Worm (Caenorhabditis elegans) whole organism, mixed stage, embryonic: ENCODE data around the gene taf-10.

Experiments
- M03D4.4 ChIP-seq: sonication (generic microtip); optimal IDR thresholded peaks from 2 replicates; lab custom pipeline; 2017; ENCODE audit warnings: mild to moderate bottlenecking, missing genetic modification characterization, missing compliant biosample characterization
- ceh-39 ChIP-seq: fragments of 150-350 bp; optimal IDR thresholded peaks from 2 replicates; lab custom pipeline; 2014; ENCODE audit warnings: missing biosample characterization, missing genetic modification characterization
- ceh-83 ChIP-seq: fragments of 200-800 bp; sonication (Bioruptor generic); optimal IDR thresholded peaks from 2 replicates; lab custom pipeline; 2018; ENCODE audit warnings: mild to moderate bottlenecking, missing genetic modification characterization, missing compliant biosample characterization
- ces-1 ChIP-seq: fragments of 150-350 bp; optimal IDR thresholded peaks from 2 replicates; lab custom pipeline; 2014; ENCODE audit warnings: missing biosample characterization, missing genetic modification reagents, missing genetic modification characterization
- cnd-1 ChIP-seq: fragments of 200-800 bp; sonication (Bioruptor generic); optimal IDR thresholded peaks from 2 replicates; lab custom pipeline; 2018; ENCODE audit warnings: mild to moderate bottlenecking, missing genetic modification characterization, missing compliant biosample characterization
- elt-1 ChIP-seq: sonication (generic microtip); optimal IDR thresholded peaks from 2 replicates; lab custom pipeline; 2017; ENCODE audit warnings: missing genetic modification characterization, mild to moderate bottlenecking, missing compliant biosample characterization, antibody characterized with exemption, moderate library complexity, borderline replicate concordance; ENCODE audit not compliant: insufficient read depth
- elt-3 ChIP-seq: fragments of 150-350 bp; optimal IDR thresholded peaks from 2 replicates; lab custom pipeline; 2014; ENCODE audit warnings: missing biosample characterization, missing genetic modification characterization
- flh-1 ChIP-seq: fragments of 200-800 bp; sonication (Bioruptor generic); optimal IDR thresholded peaks from 2 replicates; lab custom pipeline; 2018; ENCODE audit warnings: mild to moderate bottlenecking, missing genetic modification characterization, moderate library complexity, missing compliant biosample characterization
- ham-2 ChIP-seq: fragments of 200-800 bp; sonication (Bioruptor generic); optimal IDR thresholded peaks from 2 replicates; lab custom pipeline; 2018; ENCODE audit warnings: mild to moderate bottlenecking, missing genetic modification characterization, missing compliant biosample characterization
- hlh-1 ChIP-seq: fragments of 150-350 bp; optimal IDR thresholded peaks from 2 replicates; lab custom pipeline; 2014; ENCODE audit warnings: missing biosample characterization, missing genetic modification reagents, missing genetic modification characterization
- lin-32 ChIP-seq: fragments of 200-800 bp; sonication (Bioruptor generic); optimal IDR thresholded peaks from 2 replicates; lab custom pipeline; 2018; ENCODE audit warnings: mild to moderate bottlenecking, missing genetic modification characterization, missing compliant biosample characterization
- lsy-2 ChIP-seq: fragments of 150-350 bp; optimal IDR thresholded peaks from 2 replicates; lab custom pipeline; 2014; ENCODE audit warnings: missing biosample characterization, missing genetic modification characterization
- mab-5 ChIP-seq: fragments of 150-350 bp; optimal IDR thresholded peaks from 2 replicates; lab custom pipeline; 2014; ENCODE audit warnings: missing biosample characterization, missing genetic modification characterization
- mep-1 ChIP-seq: fragments of 150-350 bp; optimal IDR thresholded peaks from 2 replicates; lab custom pipeline; 2017; ENCODE audit warnings: missing biosample characterization, missing genetic modification reagents, missing genetic modification characterization, inconsistent platforms
- mls-2 ChIP-seq: sonication (generic microtip); optimal IDR thresholded peaks from 2 replicates; lab custom pipeline; 2016; ENCODE audit warnings: mild to moderate bottlenecking, missing genetic modification characterization, moderate library complexity, missing compliant biosample characterization
- nhr-12 ChIP-seq: fragments of 150-350 bp; optimal IDR thresholded peaks from 2 replicates; lab custom pipeline; 2014; ENCODE audit warnings: missing biosample characterization, missing genetic modification characterization
- nhr-237 ChIP-seq: fragments of 150-350 bp; optimal IDR thresholded peaks from 2 replicates; lab custom pipeline; 2014; ENCODE audit warnings: missing biosample characterization, missing genetic modification characterization
- nhr-76 ChIP-seq: sonication (generic microtip); optimal IDR thresholded peaks from 2 replicates; lab custom pipeline; 2017; ENCODE audit warnings: missing biosample characterization, missing genetic modification characterization
- pha-4 ChIP-seq: fragments of 150-350 bp; optimal IDR thresholded peaks from 2 replicates; lab custom pipeline; 2018; ENCODE audit warnings: missing biosample characterization, missing genetic modification reagents, missing genetic modification characterization
- sem-2 ChIP-seq: fragments of 200-800 bp; sonication (Bioruptor generic); optimal IDR thresholded peaks from 2 replicates; lab custom pipeline; 2018; ENCODE audit warnings: mild to moderate bottlenecking, missing genetic modification characterization, missing compliant biosample characterization
- snpc-4 ChIP-seq: fragments of 150-350 bp; optimal IDR thresholded peaks from 2 replicates; lab custom pipeline; 2014; ENCODE audit warnings: missing biosample characterization, missing genetic modification characterization
- sptf-1 ChIP-seq: sonication (generic microtip); optimal IDR thresholded peaks from 2 replicates; lab custom pipeline; 2017; ENCODE audit warnings: mild to moderate bottlenecking, missing genetic modification characterization, moderate library complexity, missing compliant biosample characterization
- tbx-8 ChIP-seq: fragments of 200-800 bp; sonication (Bioruptor generic); optimal IDR thresholded peaks from 2 replicates; lab custom pipeline; 2018; ENCODE audit warnings: mild to moderate bottlenecking, missing genetic modification characterization, moderate library complexity, missing compliant biosample characterization
- unc-120 ChIP-seq: sonication (generic microtip); optimal IDR thresholded peaks from 2 replicates; lab custom pipeline; 2017; ENCODE audit warnings: missing genetic modification characterization, missing compliant biosample characterization; ENCODE audit not compliant: poor library complexity, severe bottlenecking
- unc-39 ChIP-seq: fragments of 150-350 bp; optimal IDR thresholded peaks from 2 replicates; lab custom pipeline; 2014; ENCODE audit warnings: missing biosample characterization, missing genetic modification characterization
- ztf-11 ChIP-seq: fragments of 150-350 bp; optimal IDR thresholded peaks from 2 replicates; lab custom pipeline; 2014; ENCODE audit warnings: missing biosample characterization, missing genetic modification characterization

taf-10 gene

DNA sequence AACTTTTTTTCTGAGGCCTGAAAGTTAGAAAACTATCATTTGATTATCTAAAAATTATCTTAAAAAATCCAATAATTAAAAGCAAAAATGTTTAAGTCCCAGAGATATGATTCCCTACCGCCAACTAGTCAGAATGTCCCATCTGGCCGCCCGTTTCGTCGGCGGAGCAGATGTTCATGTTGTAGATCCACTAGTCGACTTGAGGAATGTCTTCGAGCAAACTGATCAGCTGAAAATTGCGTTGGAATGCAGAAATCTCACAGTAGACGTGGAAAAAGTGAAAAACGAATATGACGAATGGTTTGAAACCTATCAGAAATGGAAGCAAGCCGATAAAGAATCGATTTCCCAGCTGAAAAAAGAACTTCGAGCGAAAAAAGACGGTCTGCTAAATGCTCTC, 2.3 kb downstream of the taf-10 start, which contains the start of gene K03B4.1:
TSS of gene K03B4.1 (plus strand) at position 97 of the 400 bp plus-strand sequence.
- no peak for TF ChIP-seq mab-5 (tag; lab: Kevin White, UChicago)

DNA sequence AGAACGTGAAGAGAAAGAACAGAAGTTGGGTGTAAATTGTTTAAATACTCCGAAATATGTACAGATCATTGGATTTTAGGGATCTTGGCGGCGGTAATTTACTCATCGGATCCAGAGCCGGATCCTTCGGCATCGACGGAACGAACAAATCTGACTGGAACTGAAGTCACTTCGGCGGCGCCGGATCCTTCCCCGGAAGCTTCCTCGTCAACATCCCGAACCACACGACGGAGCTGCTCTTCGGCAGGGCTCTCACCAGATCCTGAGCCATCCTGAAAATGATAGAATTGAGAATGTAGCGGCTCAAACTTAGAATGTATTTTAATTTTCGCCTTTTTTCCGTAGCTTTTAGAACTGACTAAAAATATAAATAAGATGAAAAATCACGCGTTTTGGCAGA, 4.8 kb downstream of the taf-10 start:
- TF ChIP-seq ceh-39 (tag; lab: Kevin White, UChicago) (no peak), lin-32 (GFP tag; lab: Kevin White, UChicago) (no peak), M03D4.4 (no peak), unc-120 (no peak), nhr-76 (tag; lab: Kevin White, UChicago) (no peak), tbx-8 (GFP tag; lab: Kevin White, UChicago) (no peak), mep-1 (tag; lab: Kevin White, UChicago) (no peak), ham-2 (no peak), ceh-83 (GFP tag; lab: Kevin White, UChicago) (no peak), flh-1 (GFP tag; lab: Kevin White, UChicago) (no peak), ztf-11 (no peak), nhr-237 (tag; lab: Kevin White, UChicago) (no peak), mls-2 (no peak), elt-3 (tag; lab: Kevin White, UChicago) (no peak), pha-4 (tag; lab: Kevin White, UChicago) (no peak), sem-2 (GFP tag; lab: Kevin White, UChicago) (no peak), lsy-2 (tag; lab: Kevin White, UChicago) (no peak)

DNA sequence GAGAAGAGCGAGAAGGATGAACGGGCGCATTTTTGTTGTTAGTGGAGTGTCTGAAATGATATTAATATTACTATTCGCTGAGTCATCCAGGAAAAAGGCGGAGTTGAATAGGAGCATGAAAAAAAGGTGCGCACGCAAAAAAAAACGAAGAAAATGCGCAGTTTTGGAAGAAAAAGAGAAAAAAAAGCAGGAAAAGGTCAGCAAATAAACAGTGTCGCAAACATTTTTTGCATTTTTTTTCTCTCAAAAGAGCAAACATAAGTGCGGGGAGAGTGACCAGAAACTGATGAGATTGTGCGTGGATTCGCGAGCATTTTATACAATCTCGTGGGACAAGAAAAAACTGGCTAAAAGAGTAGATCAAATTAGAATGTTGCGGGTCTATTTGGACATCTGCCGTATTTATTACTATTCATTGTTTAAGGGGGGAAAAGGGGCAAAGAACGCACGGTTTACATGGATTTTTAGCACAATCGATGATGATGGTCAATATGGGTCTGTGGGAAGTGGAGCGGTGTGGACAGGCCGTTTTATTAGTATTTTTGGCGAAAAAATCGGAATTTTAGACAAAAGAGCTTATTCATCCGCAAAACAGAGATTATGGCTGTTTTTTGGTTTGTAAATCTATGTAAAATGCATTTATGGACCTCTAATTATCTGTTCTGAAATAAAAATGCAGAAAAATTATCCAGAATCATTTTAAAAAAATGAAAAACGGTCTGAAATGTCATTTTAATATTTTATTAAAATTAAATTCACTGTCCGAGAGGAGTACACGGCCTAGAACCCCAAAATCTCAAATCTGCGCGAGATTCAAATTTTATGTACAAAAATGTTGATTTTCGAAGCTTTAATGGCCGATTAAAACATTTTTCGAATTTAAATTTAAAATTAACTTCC, 5.7 kb downstream of the taf-10 start, which contains the start of gene cpg-8:
TSS of gene cpg-8 (minus strand) at position 51 of the 900 bp plus-strand sequence.
- TF ChIP-seq nhr-12 (no peak), tbx-8 (GFP tag; lab: Kevin White, UChicago) (no peak), ces-1 (GFP tag; lab: Kevin White, UChicago) (no peak), ceh-83 (GFP tag; lab: Kevin White, UChicago) (no peak)
- TF ChIP-seq, all 35 proteins: peak for 0

DNA sequence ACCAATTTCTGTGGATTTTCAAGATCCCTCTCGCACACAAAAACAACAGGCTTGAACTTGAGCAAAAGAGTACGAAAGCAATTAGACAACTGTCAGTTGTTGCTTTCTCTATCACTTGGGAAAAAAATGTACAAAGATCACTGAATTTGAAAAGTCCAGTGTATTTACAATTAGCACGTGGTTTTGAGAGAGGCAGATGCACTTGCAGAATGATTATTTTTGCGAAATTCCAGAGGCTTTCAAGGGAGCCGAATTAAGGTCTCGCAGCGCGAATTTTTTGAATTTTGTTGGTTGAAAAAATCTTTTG, 6.3 kb downstream of the taf-10 start:
- TF ChIP-seq ceh-83 (GFP tag; lab: Kevin White, UChicago), result no peak
- TF ChIP-seq unc-39, result no peak
- peak; percentile 43 for TF ChIP-seq hlh-1

DNA sequence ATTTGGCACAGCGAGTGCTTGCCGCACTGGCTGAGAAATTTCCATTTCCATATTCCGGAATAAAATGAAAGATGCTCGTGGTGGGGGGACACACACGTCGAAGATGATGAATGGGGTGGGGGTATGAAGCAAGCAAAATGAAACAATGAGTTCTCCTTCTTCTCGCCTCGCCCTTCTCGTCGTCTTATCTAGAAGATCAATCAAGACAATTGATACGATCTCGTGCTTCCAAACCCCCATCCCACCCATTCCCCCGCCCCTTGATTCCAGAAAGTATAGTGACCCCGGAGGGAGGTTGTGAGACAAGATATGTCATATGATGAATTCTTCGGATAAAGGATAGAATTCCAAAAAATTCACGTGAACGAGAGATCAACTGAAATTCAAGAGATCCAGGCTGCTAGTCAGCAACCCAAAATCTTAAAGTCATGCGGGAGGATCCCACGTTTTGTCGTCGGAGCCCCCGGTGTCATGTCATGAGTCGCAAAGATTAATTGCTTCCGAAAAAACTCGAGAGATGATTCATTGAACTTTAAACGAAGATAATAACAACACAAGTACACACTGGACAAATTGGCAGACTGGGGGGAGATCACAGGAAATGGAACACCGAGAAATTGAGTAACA, 7.7 kb downstream of the taf-10 start:
- peak; percentile 92 for TF ChIP-seq elt-1
- TF ChIP-seq lin-32 (GFP tag; lab: Kevin White, UChicago), result no peak
- no peak for TF ChIP-seq sptf-1 (tag; lab: Kevin White, UChicago)
- TF ChIP-seq ceh-83 (GFP tag; lab: Kevin White, UChicago), result no peak
- TF ChIP-seq hlh-1, result no peak
- TF ChIP-seq mab-5 (tag; lab: Kevin White, UChicago), result no peak
- TF ChIP-seq ztf-11, result no peak

DNA sequence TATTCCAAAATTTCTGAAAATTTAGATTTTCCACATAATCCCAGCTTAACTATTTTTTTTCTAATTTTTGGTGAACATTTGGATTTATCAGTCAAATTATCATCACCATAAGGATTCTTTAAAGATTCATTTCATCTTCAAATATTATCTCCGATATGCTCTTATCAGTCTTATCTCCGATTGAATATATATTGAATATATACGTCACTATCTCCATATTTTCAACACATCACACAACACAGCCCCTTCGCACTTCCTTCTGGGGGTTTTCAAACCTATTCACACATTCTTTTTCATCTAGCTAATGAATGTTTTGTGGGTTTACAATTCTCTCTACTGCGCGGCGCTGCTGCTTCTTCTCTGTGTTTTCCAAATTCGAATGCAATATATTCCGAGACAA, 11.8 kb downstream of the taf-10 start:
- TF ChIP-seq elt-3 (tag; lab: Kevin White, UChicago) (peak; percentile 82), elt-1 (peak; percentile 52), ceh-83 (GFP tag; lab: Kevin White, UChicago) (no peak), unc-39 (no peak)

DNA sequence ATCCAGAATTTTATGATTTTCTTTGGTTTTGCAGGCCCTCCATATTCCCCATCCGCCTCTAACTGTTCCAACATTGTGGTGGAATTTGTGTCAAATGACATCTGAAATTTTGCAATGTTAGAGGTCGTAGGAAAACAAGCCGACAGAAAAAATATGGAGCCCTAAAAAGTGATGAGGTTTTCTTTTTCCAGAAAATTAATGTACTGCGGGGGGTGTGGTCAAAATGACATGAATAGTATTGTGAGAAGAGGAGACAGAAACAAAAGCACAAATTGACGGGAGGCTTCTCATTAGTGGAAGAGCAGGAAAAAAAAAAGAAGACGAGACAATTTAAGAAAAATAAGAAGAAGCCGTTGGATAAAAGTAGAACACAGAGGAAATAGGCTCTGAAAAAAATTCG, 13.3 kb downstream of the taf-10 start, which contains the start of gene ZC266.1:
TSS of gene ZC266.1 (minus strand) at position 101 of the 400 bp plus-strand sequence.
- TF ChIP-seq snpc-4 (tag; lab: Kevin White, UChicago) (no peak), mab-5 (tag; lab: Kevin White, UChicago) (no peak), nhr-76 (tag; lab: Kevin White, UChicago) (no peak), cnd-1 (tag; lab: Kevin White, UChicago) (no peak), unc-39 (no peak), ces-1 (GFP tag; lab: Kevin White, UChicago) (no peak), flh-1 (GFP tag; lab: Kevin White, UChicago) (no peak)
